Worm (Caenorhabditis elegans) whole organism, L1 larva: ENCODE data around the gene fbxa-98.
"Not testable (repeated sequence)": the region's sequence is repeated elsewhere in the genome, so short reads cannot be mapped to it uniquely, and the experiment has no call there.

ENCODE experiments used
- C34B4.2 ChIP-seq: sonication (generic microtip); optimal IDR thresholded peaks from 2 replicates; lab custom pipeline; 2017; ENCODE audit warnings: mild to moderate bottlenecking, missing genetic modification characterization, missing compliant biosample characterization
- Y116A8C.19 ChIP-seq: sonication (generic microtip); optimal IDR thresholded peaks from 2 replicates; lab custom pipeline; 2016; ENCODE audit warnings: missing compliant biosample characterization, missing genetic modification characterization, borderline replicate concordance
- alr-1 ChIP-seq: fragments of 200-800 bp; sonication (Bioruptor generic); optimal IDR thresholded peaks from 2 replicates; lab custom pipeline; 2018; ENCODE audit warnings: borderline replicate concordance, mild to moderate bottlenecking, missing genetic modification characterization, missing compliant biosample characterization
- ama-1 ChIP-seq: fragments of 150-350 bp; optimal IDR thresholded peaks from 2 replicates; lab custom pipeline; 2014
- ceh-63 ChIP-seq: fragments of 200-800 bp; sonication (Bioruptor generic); optimal IDR thresholded peaks from 2 replicates; lab custom pipeline; 2018; ENCODE audit warnings: mild to moderate bottlenecking, missing genetic modification characterization, missing compliant biosample characterization
- ceh-88 ChIP-seq: fragments of 200-800 bp; sonication (Bioruptor generic); IDR thresholded peaks from 2 replicates; pipeline ENCODE4 v1.3.6; 2022; ENCODE audit warnings: missing genetic modification characterization, missing compliant biosample characterization
- efl-1 ChIP-seq, 4 experiments: fragments of 150-350 bp; optimal IDR thresholded peaks in 3 of 4; peaks in 1 of 4; 1 replicate in 1 of 4; 2 replicates in 3 of 4; lab custom pipeline; 2014; ENCODE audit warnings: missing biosample characterization in 2 of 4, missing genetic modification characterization in 2 of 4, missing genetic modification reagents in 2 of 4
- egl-13 ChIP-seq: sonication (generic microtip); optimal IDR thresholded peaks from 2 replicates; lab custom pipeline; 2016; ENCODE audit warnings: missing genotype, missing genetic modification reagents, missing genetic modification characterization, missing compliant biosample characterization
- grh-1 ChIP-seq: fragments of 200-800 bp; sonication (Bioruptor generic); IDR thresholded peaks from 2 replicates; pipeline ENCODE4 v1.3.6; 2022; ENCODE audit warnings: missing genetic modification reagents, missing genetic modification characterization, missing compliant biosample characterization
- hlh-17 ChIP-seq: fragments of 200-800 bp; sonication (Bioruptor generic); optimal IDR thresholded peaks from 2 replicates; lab custom pipeline; 2018; ENCODE audit warnings: missing genetic modification characterization, mild to moderate bottlenecking, missing compliant biosample characterization, moderate library complexity, borderline replicate concordance
- irx-1 ChIP-seq: sonication (generic microtip); optimal IDR thresholded peaks from 2 replicates; lab custom pipeline; 2016; ENCODE audit warnings: missing genetic modification characterization, missing compliant biosample characterization
- isw-1 ChIP-seq: fragments of 200-800 bp; sonication (Bioruptor generic); IDR thresholded peaks from 2 replicates; pipeline ENCODE4 v1.3.6; 2022; ENCODE audit warnings: missing genetic modification characterization, missing compliant biosample characterization
- lin-13 ChIP-seq: fragments of 150-350 bp; optimal IDR thresholded peaks from 2 replicates; lab custom pipeline; 2014; ENCODE audit warnings: missing biosample characterization, missing genetic modification reagents, missing genetic modification characterization
- lin-14 ChIP-seq: fragments of 200-800 bp; sonication (Bioruptor generic); optimal IDR thresholded peaks from 2 replicates; lab custom pipeline; 2018; ENCODE audit warnings: mild to moderate bottlenecking, missing genetic modification characterization, moderate library complexity, missing compliant biosample characterization
- lin-35 ChIP-seq, 2 experiments: fragments of 150-350 bp; optimal IDR thresholded peaks; 2 replicates each; lab custom pipeline; 2014; ENCODE audit warnings: missing biosample characterization in 2 of 2, missing genetic modification characterization in 2 of 2, missing genetic modification reagents in 2 of 2
- lsy-2 ChIP-seq, 2 experiments: fragments of 150-350 bp; optimal IDR thresholded peaks; 2 replicates each; lab custom pipeline; 2014; ENCODE audit warnings: missing biosample characterization in 2 of 2, missing genetic modification characterization in 2 of 2
- nhr-11 ChIP-seq: fragments of 150-350 bp; optimal IDR thresholded peaks from 2 replicates; lab custom pipeline; 2014; ENCODE audit warnings: missing biosample characterization, missing genetic modification characterization
- nhr-19 ChIP-seq: fragments of 200-800 bp; sonication (Bioruptor generic); conservative IDR thresholded peaks from 2 replicates; pipeline ENCODE4 v1.3.6; 2022; ENCODE audit warnings: missing genetic modification characterization, missing compliant biosample characterization
- nhr-237 ChIP-seq: fragments of 150-350 bp; optimal IDR thresholded peaks from 2 replicates; lab custom pipeline; 2014; ENCODE audit warnings: missing biosample characterization, missing genetic modification characterization
- nhr-47 ChIP-seq: sonication (generic microtip); optimal IDR thresholded peaks from 2 replicates; lab custom pipeline; 2016; ENCODE audit warnings: mild to moderate bottlenecking, missing genetic modification characterization, moderate library complexity, missing compliant biosample characterization
- nhr-76 ChIP-seq: sonication (generic microtip); optimal IDR thresholded peaks from 2 replicates; lab custom pipeline; 2017; ENCODE audit warnings: missing biosample characterization, missing genetic modification characterization
- nhr-77 ChIP-seq: fragments of 150-350 bp; optimal IDR thresholded peaks from 2 replicates; lab custom pipeline; 2014; ENCODE audit warnings: missing biosample characterization, missing genetic modification characterization
- nhr-90 ChIP-seq: sonication (generic microtip); optimal IDR thresholded peaks from 2 replicates; lab custom pipeline; 2016; ENCODE audit warnings: mild to moderate bottlenecking, missing genetic modification characterization, missing compliant biosample characterization; ENCODE audit not compliant: poor library complexity
- pqm-1 ChIP-seq: sonication (generic microtip); optimal IDR thresholded peaks from 3 replicates; lab custom pipeline; 2017; ENCODE audit warnings: missing biosample characterization, missing genetic modification characterization
- rnt-1 ChIP-seq: sonication (generic microtip); optimal IDR thresholded peaks from 2 replicates; lab custom pipeline; 2016; ENCODE audit warnings: mild to moderate bottlenecking, missing genetic modification characterization, moderate library complexity, missing compliant biosample characterization
- skn-1 ChIP-seq: fragments of 150-350 bp; optimal IDR thresholded peaks from 2 replicates; lab custom pipeline; 2014; ENCODE audit warnings: missing biosample characterization, missing genetic modification characterization
- sptf-1 ChIP-seq: fragments of 150-350 bp; optimal IDR thresholded peaks from 2 replicates; lab custom pipeline; 2014; ENCODE audit warnings: missing biosample characterization, missing genetic modification characterization
- unc-86 ChIP-seq: sonication (generic microtip); optimal IDR thresholded peaks from 2 replicates; lab custom pipeline; 2016; ENCODE audit warnings: missing genetic modification characterization, missing compliant biosample characterization
- unc-98 ChIP-seq: fragments of 200-800 bp; sonication (Bioruptor generic); IDR thresholded peaks from 2 replicates; pipeline ENCODE4 v1.3.6; 2022; ENCODE audit warnings: missing genetic modification characterization, missing compliant biosample characterization
- zag-1 ChIP-seq: fragments of 150-350 bp; optimal IDR thresholded peaks from 2 replicates; lab custom pipeline; 2014; ENCODE audit warnings: missing biosample characterization, missing genetic modification characterization
- zip-4 ChIP-seq: fragments of 200-800 bp; sonication (Bioruptor generic); optimal IDR thresholded peaks from 2 replicates; lab custom pipeline; 2018; ENCODE audit warnings: mild to moderate bottlenecking, missing genetic modification characterization, moderate library complexity, missing compliant biosample characterization
- ztf-4 ChIP-seq: fragments of 150-350 bp; optimal IDR thresholded peaks from 2 replicates; lab custom pipeline; 2014; ENCODE audit warnings: missing biosample characterization, missing genetic modification characterization

fbxa-98 gene

ce11 chrIV:13649126-13649525 is 15.9 kb downstream of the fbxa-98 start, which contains the start of gene C08F11.10:
Gene C08F11.10 (minus strand): TSS chrIV:13649226.
- TF ChIP-seq lin-14 (GFP tag; lab: Kevin White, UChicago) (no peak), ama-1 (lab: Kevin White, UChicago) (no peak), zag-1 (tag; lab: Kevin White, UChicago) (no peak), rnt-1 (tag; lab: Kevin White, UChicago) (no peak), egl-13 (tag; lab: Kevin White, UChicago) (no peak), hlh-17 (no peak), Y116A8C.19 (tag; lab: Kevin White, UChicago) (no peak), nhr-77 (tag; lab: Kevin White, UChicago) (no peak)

DNA sequence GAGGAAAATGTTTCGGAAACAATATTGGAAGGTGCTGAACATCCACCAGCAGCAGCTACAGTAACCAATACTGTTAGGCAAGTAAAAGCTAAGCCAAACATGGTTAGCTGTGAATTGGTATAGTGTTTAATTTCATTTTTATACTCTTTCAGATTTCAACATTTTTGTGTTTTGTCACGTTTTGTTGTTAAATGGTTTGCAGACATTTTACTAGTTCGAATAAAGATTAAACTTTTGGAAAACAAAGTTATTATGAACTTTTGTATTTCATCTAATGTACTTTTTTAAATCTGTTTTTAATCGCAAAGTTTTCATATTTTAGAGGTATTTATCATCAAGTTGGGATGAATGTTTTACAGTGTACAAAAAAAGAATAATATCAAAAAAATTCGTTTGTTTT is 17.0 kb downstream of the fbxa-98 start, which contains the start of gene C08F11.17:
Gene C08F11.17, minus strand, starts transcription at position 101 of the 400 bp plus-strand sequence.
- TF ChIP-seq unc-98 (GFP tag; lab: Robert Waterston, UW) (no peak), pqm-1 (tag; lab: Kevin White, UChicago) (no peak), irx-1 (tag; lab: Kevin White, UChicago) (no peak), nhr-237 (tag; lab: Kevin White, UChicago) (no peak), skn-1 (tag; lab: Kevin White, UChicago) (no peak), zip-4 (GFP tag; lab: Kevin White, UChicago) (no peak), C34B4.2 (tag; lab: Kevin White, UChicago) (no peak), ztf-4 (tag; lab: Kevin White, UChicago) (no peak), nhr-47 (no peak), lin-13 (GFP tag; lab: Kevin White, UChicago) (no peak), lin-35 (GFP tag; optimal IDR thresholded peaks at IDR 0.05; lab: Kevin White, UChicago) (no peak), ceh-63 (no peak), nhr-11 (tag; lab: Kevin White, UChicago) (no peak), efl-1 (optimal IDR thresholded peaks at IDR 0.05; lab: Kevin White, UChicago) (no peak), efl-1 (GFP tag; optimal IDR thresholded peaks at IDR 0.05 in 1 of 2; lab: Kevin White, UChicago) (no peak), isw-1 (GFP tag; lab: Robert Waterston, UW) (no peak), nhr-90 (tag; lab: Kevin White, UChicago) (no peak), nhr-19 (no peak), ceh-88 (GFP tag; lab: Robert Waterston, UW) (no peak), nhr-76 (tag; lab: Kevin White, UChicago) (no peak), lsy-2 (tag; optimal IDR thresholded peaks at IDR 0.05; lab: Kevin White, UChicago) (no peak)

ce11 chrIV:13651411-13651810 is 18.2 kb downstream of the fbxa-98 start, which contains the start of gene C08F11.12:
Gene C08F11.12 (minus strand): TSS chrIV:13651511.
- not testable (repeated sequence) for TF ChIP-seq efl-1 (optimal IDR thresholded peaks at IDR 0.05; lab: Kevin White, UChicago); efl-1 (GFP tag; optimal IDR thresholded peaks at IDR 0.05 in 1 of 2; lab: Kevin White, UChicago); unc-86 (tag; lab: Kevin White, UChicago); Y116A8C.19 (tag; lab: Kevin White, UChicago)

- TF ChIP-seq egl-13 (tag; lab: Kevin White, UChicago); sptf-1 (tag; lab: Kevin White, UChicago); grh-1 (GFP tag; lab: Robert Waterston, UW): not testable (repeated sequence)
These were observed 18.8 kb downstream of the fbxa-98 start, which contains the start of gene Y45F10C.6 for ce11 chrIV:13652023-13652422. Gene Y45F10C.6 (plus strand): TSS chrIV:13652323.

ce11 chrIV:13659449-13659848 is 26.2 kb downstream of the fbxa-98 start, which contains the start of gene Y45F10C.1:
Gene Y45F10C.1 (minus strand): TSS chrIV:13659549.
- TF ChIP-seq alr-1 (tag; lab: Kevin White, UChicago); sptf-1 (tag; lab: Kevin White, UChicago); nhr-19: not testable (repeated sequence)
